Worm (Caenorhabditis elegans) whole organism, L4/young adult: ENCODE measurements around the gene mes-2.

Experiments used
- W03F9.2 ChIP-seq: fragments of 150-350 bp; optimal IDR thresholded peaks from 2 replicates; lab custom pipeline; 2014; ENCODE audit warnings: missing biosample characterization, missing genetic modification characterization
- dao-5 ChIP-seq: sonication (generic microtip); optimal IDR thresholded peaks from 2 replicates; lab custom pipeline; 2016; ENCODE audit warnings: missing genotype, missing genetic modification characterization, moderate library complexity, missing compliant biosample characterization
- him-1 ChIP-seq: sonication (generic microtip); optimal IDR thresholded peaks from 2 replicates; lab custom pipeline; 2016; ENCODE audit warnings: missing genotype, missing genetic modification reagents, missing genetic modification characterization, missing compliant biosample characterization

- TF ChIP-seq him-1 (tag; lab: Kevin White, UChicago) (no peak), W03F9.2 (tag; lab: Kevin White, UChicago) (no peak), dao-5 (tag; lab: Kevin White, UChicago) (no peak)
Measured at ce11 chrII:14388213-14388612, 4.4 kb downstream of the mes-2 start, which contains the start of gene F26H11.8.
